Fruit fly (Drosophila melanogaster) whole organism, embryonic: Measurements from ENCODE around the gene CG10011.

Experiments
- Awh ChIP-seq: fragments of 200-800 bp; sonication (Bioruptor generic); IDR thresholded peaks from 2 replicates; pipeline ENCODE4, ENCODE4 v1.3.6; 2022; ENCODE audit warnings: missing biosample characterization, missing genetic modification characterization
- CG10321 ChIP-seq: fragments of 200-800 bp; sonication (Bioruptor generic); IDR thresholded peaks from 2 replicates; pipeline ENCODE4 v1.3.6; 2022; ENCODE audit warnings: missing biosample characterization, missing genetic modification characterization
- CG10462 ChIP-seq: fragments of 200-800 bp; sonication (Bioruptor generic); optimal IDR thresholded peaks from 2 replicates; lab custom pipeline; 2016; ENCODE audit warnings: missing biosample characterization, missing genetic modification characterization
- CG10979 ChIP-seq: fragments of 200-800 bp; sonication (Bioruptor generic); optimal IDR thresholded peaks from 2 replicates; lab custom pipeline; 2018; ENCODE audit warnings: missing biosample characterization, mild to moderate bottlenecking, missing genetic modification characterization, moderate library complexity
- CG11560 ChIP-seq: fragments of 200-800 bp; sonication (Bioruptor generic); IDR thresholded peaks from 3 replicates; pipeline ENCODE4 v1.3.6; 2022; ENCODE audit warnings: missing biosample characterization, missing genetic modification characterization
- CG12155 ChIP-seq: fragments of 200-800 bp; sonication (Bioruptor generic); optimal IDR thresholded peaks from 3 replicates; lab custom pipeline; 2016; ENCODE audit warnings: missing biosample characterization, missing genetic modification characterization
- CG12744 ChIP-seq: fragments of 200-800 bp; sonication (Bioruptor generic); optimal IDR thresholded peaks from 2 replicates; lab custom pipeline; 2016; ENCODE audit warnings: missing biosample characterization, missing genetic modification characterization
- CG14050 ChIP-seq: fragments of 200-800 bp; sonication (Bioruptor generic); IDR thresholded peaks from 3 replicates; pipeline ENCODE4 v1.3.6; 2022; ENCODE audit warnings: missing biosample characterization, missing genetic modification characterization
- CG14965 ChIP-seq: fragments of 200-800 bp; sonication (Bioruptor generic); optimal IDR thresholded peaks from 2 replicates; lab custom pipeline; 2016; ENCODE audit warnings: missing biosample characterization, missing genetic modification characterization, borderline replicate concordance
- CG1602 ChIP-seq: fragments of 200-800 bp; sonication (Bioruptor generic); optimal IDR thresholded peaks from 3 replicates; lab custom pipeline; 2016; ENCODE audit warnings: missing biosample characterization, missing genetic modification characterization
- CG1792 ChIP-seq: fragments of 200-800 bp; sonication (Bioruptor generic); optimal IDR thresholded peaks from 2 replicates; lab custom pipeline; 2016; ENCODE audit warnings: missing biosample characterization, missing genetic modification characterization
- CG2116 ChIP-seq: fragments of 200-800 bp; sonication (Bioruptor generic); optimal IDR thresholded peaks from 3 replicates; lab custom pipeline; 2018; ENCODE audit warnings: missing biosample characterization, mild to moderate bottlenecking, missing genetic modification characterization
- CG2129 ChIP-seq: fragments of 200-800 bp; sonication (Bioruptor generic); IDR thresholded peaks from 2 replicates; pipeline ENCODE4 v1.3.6; 2022; ENCODE audit warnings: missing biosample characterization, missing genetic modification characterization; ENCODE audit not compliant: partially characterized antibody
- CG2199 ChIP-seq: fragments of 200-800 bp; sonication (Bioruptor generic); IDR thresholded peaks from 3 replicates; pipeline ENCODE4 v1.3.6; 2022; ENCODE audit warnings: missing biosample characterization, missing genetic modification characterization
- CG31224 ChIP-seq: fragments of 200-800 bp; sonication (Bioruptor generic); IDR thresholded peaks from 2 replicates; pipeline ENCODE4 v1.3.6; 2022; ENCODE audit warnings: missing biosample characterization, missing genetic modification characterization
- CG31365 ChIP-seq: fragments of 200-800 bp; sonication (Bioruptor generic); optimal IDR thresholded peaks from 2 replicates; lab custom pipeline; 2018; ENCODE audit warnings: missing biosample characterization, mild to moderate bottlenecking, missing genetic modification characterization
- CG34376 ChIP-seq: fragments of 200-800 bp; sonication (Bioruptor generic); optimal IDR thresholded peaks from 2 replicates; lab custom pipeline; 2018; ENCODE audit warnings: missing biosample characterization, mild to moderate bottlenecking, missing genetic modification characterization
- CG4820 ChIP-seq: fragments of 200-800 bp; sonication (Bioruptor generic); optimal IDR thresholded peaks from 3 replicates; lab custom pipeline; 2016; ENCODE audit warnings: missing biosample characterization, missing genetic modification characterization
- CG6654 ChIP-seq: fragments of 200-800 bp; sonication (Bioruptor generic); optimal IDR thresholded peaks from 2 replicates; lab custom pipeline; 2017; ENCODE audit warnings: missing biosample characterization, mild to moderate bottlenecking, missing genetic modification characterization
- CG6854 ChIP-seq: fragments of 200-800 bp; sonication (Bioruptor generic); optimal IDR thresholded peaks from 3 replicates; lab custom pipeline; 2017; ENCODE audit warnings: missing biosample characterization, mild to moderate bottlenecking, missing genetic modification characterization
- CkIIα-i1 ChIP-seq: fragments of 200-800 bp; sonication (Bioruptor generic); IDR thresholded peaks from 2 replicates; pipeline ENCODE4 v1.3.6; 2022; ENCODE audit warnings: missing biosample characterization, missing genetic modification characterization
- CoRest ChIP-seq: fragments of 200-800 bp; sonication (Bioruptor generic); optimal IDR thresholded peaks from 3 replicates; lab custom pipeline; 2018; ENCODE audit warnings: missing biosample characterization, mild to moderate bottlenecking, missing genetic modification characterization, moderate library complexity
- Dbx ChIP-seq: fragments of 200-800 bp; sonication (Bioruptor generic); IDR thresholded peaks from 3 replicates; pipeline ENCODE4 v1.3.6; 2022; ENCODE audit warnings: missing biosample characterization, missing genetic modification characterization
- Dfd ChIP-seq, 2 experiments: fragments of >200 bp; optimal IDR thresholded peaks; 2 replicates each; lab custom pipeline; 2017; ENCODE audit warnings: missing biosample characterization in 2 of 2, missing genetic modification characterization in 2 of 2
- Dip2 ChIP-seq: fragments of 200-800 bp; sonication (Bioruptor generic); IDR thresholded peaks from 2 replicates; pipeline ENCODE4 v1.3.6; 2022; ENCODE audit warnings: missing biosample characterization, missing genetic modification characterization
- Dref ChIP-seq: fragments of 200-800 bp; sonication (Bioruptor generic); IDR thresholded peaks from 2 replicates; pipeline ENCODE4 v1.3.6; 2022; ENCODE audit warnings: missing biosample characterization, missing genetic modification characterization
- E2f2 ChIP-seq: fragments of 200-800 bp; sonication (Bioruptor generic); IDR thresholded peaks from 2 replicates; pipeline ENCODE4 v1.3.6; 2022; ENCODE audit warnings: missing biosample characterization, missing genetic modification characterization
- Gug ChIP-seq: fragments of 200-800 bp; sonication (Bioruptor generic); IDR thresholded peaks from 4 replicates; pipeline ENCODE4 v1.3.6; 2022; ENCODE audit warnings: missing biosample characterization, missing genetic modification characterization
- HLH54F ChIP-seq: fragments of 200-800 bp; sonication (Bioruptor generic); optimal IDR thresholded peaks from 3 replicates; lab custom pipeline; 2016; ENCODE audit warnings: missing biosample characterization, missing genetic modification characterization
- Max ChIP-seq: fragments of 200-800 bp; sonication (Bioruptor generic); optimal IDR thresholded peaks from 2 replicates; lab custom pipeline; 2016; ENCODE audit warnings: missing biosample characterization, mild to moderate bottlenecking, missing genetic modification characterization
- Xrp1 ChIP-seq: fragments of 200-800 bp; sonication (Bioruptor generic); IDR thresholded peaks from 2 replicates; pipeline ENCODE4 v1.3.6; 2022; ENCODE audit warnings: missing biosample characterization, missing genetic modification characterization
- YL-1 ChIP-seq: fragments of 200-800 bp; sonication (Bioruptor generic); optimal IDR thresholded peaks from 3 replicates; lab custom pipeline; 2017; ENCODE audit warnings: missing biosample characterization, mild to moderate bottlenecking, missing genetic modification characterization
- ci ChIP-seq: fragments of 200-800 bp; sonication (Bioruptor generic); IDR thresholded peaks from 3 replicates; pipeline ENCODE4 v1.3.6; 2022; ENCODE audit warnings: missing biosample characterization, missing genetic modification characterization
- dan ChIP-seq: fragments of 200-800 bp; sonication (Bioruptor generic); IDR thresholded peaks from 2 replicates; pipeline ENCODE4 v1.3.6; 2022; ENCODE audit warnings: missing biosample characterization, missing genetic modification characterization
- dimm ChIP-seq: fragments of 200-800 bp; sonication (Bioruptor generic); IDR thresholded peaks from 2 replicates; pipeline ENCODE4 v1.3.6; 2022; ENCODE audit warnings: missing biosample characterization, missing genetic modification characterization
- ems ChIP-seq: fragments of 200-800 bp; sonication (Bioruptor generic); optimal IDR thresholded peaks from 3 replicates; lab custom pipeline; 2016; ENCODE audit warnings: missing biosample characterization, missing genetic modification characterization
- gcm2 ChIP-seq: fragments of 200-800 bp; sonication (Bioruptor generic); optimal IDR thresholded peaks from 2 replicates; lab custom pipeline; 2016; ENCODE audit warnings: missing biosample characterization, missing genetic modification characterization
- grn ChIP-seq: fragments of 200-800 bp; sonication (Bioruptor generic); optimal IDR thresholded peaks from 3 replicates; lab custom pipeline; 2017; ENCODE audit warnings: missing biosample characterization, missing genetic modification characterization
- gsb ChIP-seq: fragments of 200-800 bp; sonication (Bioruptor generic); IDR thresholded peaks from 2 replicates; pipeline ENCODE4 v1.3.6; 2022; ENCODE audit warnings: missing biosample characterization, missing genetic modification characterization
- hb ChIP-seq: fragments of 200-800 bp; sonication (Bioruptor generic); IDR thresholded peaks from 3 replicates; pipeline ENCODE4 v1.3.6; 2022; ENCODE audit warnings: missing biosample characterization, missing genetic modification characterization; ENCODE audit not compliant: partially characterized antibody
- inv ChIP-seq: fragments of 200-800 bp; sonication (Bioruptor generic); IDR thresholded peaks from 2 replicates; pipeline ENCODE4 v1.3.6; 2022; ENCODE audit warnings: missing biosample characterization, missing genetic modification characterization; ENCODE audit not compliant: partially characterized antibody
- kay ChIP-seq: fragments of 200-800 bp; sonication (Bioruptor generic); optimal IDR thresholded peaks from 2 replicates; lab custom pipeline; 2016; ENCODE audit warnings: missing biosample characterization, missing genetic modification characterization
- org-1 ChIP-seq: fragments of 200-800 bp; sonication (Bioruptor generic); optimal IDR thresholded peaks from 2 replicates; lab custom pipeline; 2017; ENCODE audit warnings: missing biosample characterization, missing genetic modification characterization
- pros ChIP-seq: fragments of 200-800 bp; sonication (Bioruptor generic); optimal IDR thresholded peaks from 3 replicates; lab custom pipeline; 2019; ENCODE audit warnings: missing biosample characterization, mild to moderate bottlenecking, missing genetic modification characterization, moderate library complexity
- salm ChIP-seq: fragments of 200-800 bp; sonication (Bioruptor generic); optimal IDR thresholded peaks from 2 replicates; lab custom pipeline; 2018; ENCODE audit warnings: missing biosample characterization, mild to moderate bottlenecking, missing genetic modification characterization
- so ChIP-seq: fragments of 200-800 bp; sonication (Bioruptor generic); IDR thresholded peaks from 3 replicates; pipeline ENCODE4 v1.3.6; 2022; ENCODE audit warnings: missing biosample characterization, missing genetic modification characterization
- sug ChIP-seq: fragments of 200-800 bp; optimal IDR thresholded peaks from 2 replicates; lab custom pipeline; 2019; ENCODE audit warnings: missing biosample characterization, mild to moderate bottlenecking, missing genetic modification characterization, moderate library complexity
- toy ChIP-seq: fragments of 200-800 bp; sonication (Bioruptor generic); IDR thresholded peaks from 2 replicates; pipeline ENCODE4 v1.3.6; 2022; ENCODE audit warnings: missing biosample characterization, missing genetic modification characterization
- zen ChIP-seq: fragments of 200-800 bp; sonication (Bioruptor generic); optimal IDR thresholded peaks from 3 replicates; lab custom pipeline; 2018; ENCODE audit warnings: missing biosample characterization, mild to moderate bottlenecking, missing genetic modification characterization, moderate library complexity
- zfh1 ChIP-seq: fragments of 200-800 bp; sonication (Bioruptor generic); IDR thresholded peaks from 3 replicates; pipeline ENCODE4 v1.3.6; 2022; ENCODE audit warnings: missing biosample characterization, missing genetic modification characterization
- zfh2 ChIP-seq: fragments of 200-800 bp; sonication (Bioruptor generic); optimal IDR thresholded peaks from 2 replicates; lab custom pipeline; 2016; ENCODE audit warnings: missing biosample characterization, missing genetic modification characterization

Gene CG10011

dm6 chr3R:28676870-28677526 is 42.1 kb upstream of the CG10011 start (continued):
- TF ChIP-seq HLH54F (GFP tag; lab: Kevin White, UChicago), result no peak
- no peak for TF ChIP-seq CG2129 (GFP tag; lab: Robert Waterston, UW)
- no peak for TF ChIP-seq zen (tag; lab: Kevin White, UChicago)
- TF ChIP-seq CG10462, result no peak
- no peak for TF ChIP-seq Dref (GFP tag; lab: Robert Waterston, UW)
- peak; percentile 43; the same call in 1 of the 2 replicates for TF ChIP-seq Xrp1
- no peak for TF ChIP-seq CG4820 (GFP tag; lab: Kevin White, UChicago)
- TF ChIP-seq YL-1, result no peak
- peak; percentile 40 for TF ChIP-seq zfh2 (GFP tag; lab: Kevin White, UChicago)
- no peak for TF ChIP-seq toy (GFP tag; lab: Robert Waterston, UW)
- TF ChIP-seq CG2116 (GFP tag; lab: Kevin White, UChicago), result no peak
- TF ChIP-seq CG31365 (tag; lab: Kevin White, UChicago), result no peak
- peak; percentile 32; the same call in 1 of the 2 replicates for TF ChIP-seq dimm (GFP tag; lab: Robert Waterston, UW)
- TF ChIP-seq CG6854 (GFP tag; lab: Kevin White, UChicago), result peak; percentile 28
- no peak for TF ChIP-seq Dip2
- peak; percentile 47 for TF ChIP-seq CG12155 (GFP tag; lab: Kevin White, UChicago)
- no peak for TF ChIP-seq ci (GFP tag; lab: Robert Waterston, UW)
- no peak for TF ChIP-seq dan (GFP tag; lab: Robert Waterston, UW)
- no peak for TF ChIP-seq hb (GFP tag; lab: Robert Waterston, UW)
- TF ChIP-seq Max (GFP tag; lab: Kevin White, UChicago), result no peak
- peak; percentile 41; the same call in 1 of the 3 replicates for TF ChIP-seq so (GFP tag; lab: Robert Waterston, UW)
- TF ChIP-seq Awh (GFP tag; lab: Robert Waterston, UW), result peak; percentile 57
- TF ChIP-seq Dbx, result 0 out of 3 replicates have a peak, but pooled peaks have one; percentile 13
- TF ChIP-seq CG12744 (GFP tag; lab: Kevin White, UChicago), result no peak
- TF ChIP-seq CG10979 (tag; lab: Kevin White, UChicago), result no peak
- TF ChIP-seq CG14965 (GFP tag; lab: Kevin White, UChicago), result no peak
- TF ChIP-seq Gug, result peak; percentile 41; the same call in 2 of the 4 replicates
- TF ChIP-seq salm, result peak; percentile 49
- TF ChIP-seq CG2199 (GFP tag; lab: Robert Waterston, UW), result no peak
- no peak for TF ChIP-seq CG1602
- TF ChIP-seq CG6654 (GFP tag; lab: Kevin White, UChicago), result no peak
- peak; percentile 27; the same call in 1 of the 3 replicates for TF ChIP-seq CG14050 (GFP tag; lab: Robert Waterston, UW)
- TF ChIP-seq sug (tag; lab: Kevin White, UChicago), result no peak
- peak; percentile 62 for TF ChIP-seq CoRest
- TF ChIP-seq CG10321 (GFP tag; lab: Robert Waterston, UW), result no peak
- TF ChIP-seq CG11560 (tag; lab: Robert Waterston, UW), result no peak; the same call in 2 of the 3 replicates
- peak; percentile 1 for TF ChIP-seq ems (GFP tag; lab: Kevin White, UChicago)
- TF ChIP-seq zfh1 (GFP tag; lab: Robert Waterston, UW), result no peak
- no peak for TF ChIP-seq inv (GFP tag; lab: Robert Waterston, UW)
- TF ChIP-seq gcm2 (GFP tag; lab: Kevin White, UChicago), result no peak
- TF ChIP-seq CG31224 (GFP tag; lab: Robert Waterston, UW), result no peak
- peak; percentile 30 for TF ChIP-seq kay (GFP tag; lab: Kevin White, UChicago)
- no peak for TF ChIP-seq CG1792 (GFP tag; lab: Kevin White, UChicago)
- TF ChIP-seq CkIIα-i1, result peak; percentile 53; the same call in 1 of the 2 replicates
- TF ChIP-seq grn (GFP tag; lab: Kevin White, UChicago), result no peak
- no peak for TF ChIP-seq Dfd (GFP tag; optimal IDR thresholded peaks at IDR 0.05; lab: Kevin White, UChicago)
- no peak for TF ChIP-seq org-1 (GFP tag; lab: Kevin White, UChicago)
- TF ChIP-seq CG34376 (GFP tag; lab: Kevin White, UChicago), result no peak
- TF ChIP-seq E2f2 (GFP tag; lab: Robert Waterston, UW), result peak; percentile 12; the same call in 1 of the 2 replicates
- no peak for TF ChIP-seq pros
- peak; percentile 62 for TF ChIP-seq gsb (GFP tag; lab: Robert Waterston, UW)
